Worm (Caenorhabditis elegans) whole organism, mixed stage, embryonic: Measurements from ENCODE around the gene snr-6.

Experiments
- M03D4.4 ChIP-seq: sonication (generic microtip); optimal IDR thresholded peaks from 2 replicates; lab custom pipeline; 2017; ENCODE audit warnings: mild to moderate bottlenecking, missing genetic modification characterization, missing compliant biosample characterization
- ceh-39 ChIP-seq: fragments of 150-350 bp; optimal IDR thresholded peaks from 2 replicates; lab custom pipeline; 2014; ENCODE audit warnings: missing biosample characterization, missing genetic modification characterization
- ceh-43 ChIP-seq: fragments of 200-800 bp; sonication (Bioruptor generic); optimal IDR thresholded peaks from 2 replicates; lab custom pipeline; 2018; ENCODE audit warnings: mild to moderate bottlenecking, missing genetic modification characterization, moderate library complexity, missing compliant biosample characterization
- ceh-83 ChIP-seq: fragments of 200-800 bp; sonication (Bioruptor generic); optimal IDR thresholded peaks from 2 replicates; lab custom pipeline; 2018; ENCODE audit warnings: mild to moderate bottlenecking, missing genetic modification characterization, missing compliant biosample characterization
- ces-1 ChIP-seq: fragments of 150-350 bp; optimal IDR thresholded peaks from 2 replicates; lab custom pipeline; 2014; ENCODE audit warnings: missing biosample characterization, missing genetic modification reagents, missing genetic modification characterization
- cnd-1 ChIP-seq: fragments of 200-800 bp; sonication (Bioruptor generic); optimal IDR thresholded peaks from 2 replicates; lab custom pipeline; 2018; ENCODE audit warnings: mild to moderate bottlenecking, missing genetic modification characterization, missing compliant biosample characterization
- drap-1 ChIP-seq: fragments of 200-800 bp; sonication (Bioruptor generic); optimal IDR thresholded peaks from 3 replicates; lab custom pipeline; 2018; ENCODE audit warnings: mild to moderate bottlenecking, missing genetic modification characterization, missing compliant biosample characterization
- elt-1 ChIP-seq: sonication (generic microtip); optimal IDR thresholded peaks from 2 replicates; lab custom pipeline; 2017; ENCODE audit warnings: missing genetic modification characterization, mild to moderate bottlenecking, missing compliant biosample characterization, antibody characterized with exemption, moderate library complexity, borderline replicate concordance; ENCODE audit not compliant: insufficient read depth
- flh-1 ChIP-seq: fragments of 200-800 bp; sonication (Bioruptor generic); optimal IDR thresholded peaks from 2 replicates; lab custom pipeline; 2018; ENCODE audit warnings: mild to moderate bottlenecking, missing genetic modification characterization, moderate library complexity, missing compliant biosample characterization
- hlh-1 ChIP-seq: fragments of 150-350 bp; optimal IDR thresholded peaks from 2 replicates; lab custom pipeline; 2014; ENCODE audit warnings: missing biosample characterization, missing genetic modification reagents, missing genetic modification characterization
- lin-13 ChIP-seq: fragments of 150-350 bp; optimal IDR thresholded peaks from 2 replicates; lab custom pipeline; 2014; ENCODE audit warnings: missing biosample characterization, missing genetic modification characterization
- lin-32 ChIP-seq: fragments of 200-800 bp; sonication (Bioruptor generic); optimal IDR thresholded peaks from 2 replicates; lab custom pipeline; 2018; ENCODE audit warnings: mild to moderate bottlenecking, missing genetic modification characterization, missing compliant biosample characterization
- lsy-2 ChIP-seq: fragments of 150-350 bp; optimal IDR thresholded peaks from 2 replicates; lab custom pipeline; 2014; ENCODE audit warnings: missing biosample characterization, missing genetic modification characterization
- mab-5 ChIP-seq: fragments of 150-350 bp; optimal IDR thresholded peaks from 2 replicates; lab custom pipeline; 2014; ENCODE audit warnings: missing biosample characterization, missing genetic modification characterization
- mep-1 ChIP-seq: fragments of 150-350 bp; optimal IDR thresholded peaks from 2 replicates; lab custom pipeline; 2017; ENCODE audit warnings: missing biosample characterization, missing genetic modification reagents, missing genetic modification characterization, inconsistent platforms
- mls-2 ChIP-seq: sonication (generic microtip); optimal IDR thresholded peaks from 2 replicates; lab custom pipeline; 2016; ENCODE audit warnings: mild to moderate bottlenecking, missing genetic modification characterization, moderate library complexity, missing compliant biosample characterization
- nhr-12 ChIP-seq: fragments of 150-350 bp; optimal IDR thresholded peaks from 2 replicates; lab custom pipeline; 2014; ENCODE audit warnings: missing biosample characterization, missing genetic modification characterization
- nhr-2 ChIP-seq: fragments of 150-350 bp; optimal IDR thresholded peaks from 2 replicates; lab custom pipeline; 2014; ENCODE audit warnings: missing biosample characterization, missing genetic modification characterization
- nhr-237 ChIP-seq: fragments of 150-350 bp; optimal IDR thresholded peaks from 2 replicates; lab custom pipeline; 2014; ENCODE audit warnings: missing biosample characterization, missing genetic modification characterization
- nhr-28 ChIP-seq: fragments of 150-350 bp; optimal IDR thresholded peaks from 2 replicates; lab custom pipeline; 2014; ENCODE audit warnings: missing biosample characterization, missing genetic modification characterization
- nhr-76 ChIP-seq: sonication (generic microtip); optimal IDR thresholded peaks from 2 replicates; lab custom pipeline; 2017; ENCODE audit warnings: missing biosample characterization, missing genetic modification characterization
- pha-4 ChIP-seq: fragments of 150-350 bp; optimal IDR thresholded peaks from 2 replicates; lab custom pipeline; 2018; ENCODE audit warnings: missing biosample characterization, missing genetic modification reagents, missing genetic modification characterization
- sem-2 ChIP-seq: fragments of 200-800 bp; sonication (Bioruptor generic); optimal IDR thresholded peaks from 2 replicates; lab custom pipeline; 2018; ENCODE audit warnings: mild to moderate bottlenecking, missing genetic modification characterization, missing compliant biosample characterization
- snpc-4 ChIP-seq: fragments of 150-350 bp; optimal IDR thresholded peaks from 2 replicates; lab custom pipeline; 2014; ENCODE audit warnings: missing biosample characterization, missing genetic modification characterization
- sptf-1 ChIP-seq: sonication (generic microtip); optimal IDR thresholded peaks from 2 replicates; lab custom pipeline; 2017; ENCODE audit warnings: mild to moderate bottlenecking, missing genetic modification characterization, moderate library complexity, missing compliant biosample characterization
- tbx-8 ChIP-seq: fragments of 200-800 bp; sonication (Bioruptor generic); optimal IDR thresholded peaks from 2 replicates; lab custom pipeline; 2018; ENCODE audit warnings: mild to moderate bottlenecking, missing genetic modification characterization, moderate library complexity, missing compliant biosample characterization
- unc-120 ChIP-seq: sonication (generic microtip); optimal IDR thresholded peaks from 2 replicates; lab custom pipeline; 2017; ENCODE audit warnings: missing genetic modification characterization, missing compliant biosample characterization; ENCODE audit not compliant: poor library complexity, severe bottlenecking
- unc-39 ChIP-seq: fragments of 150-350 bp; optimal IDR thresholded peaks from 2 replicates; lab custom pipeline; 2014; ENCODE audit warnings: missing biosample characterization, missing genetic modification characterization
- unc-62 ChIP-seq: fragments of 150-350 bp; optimal IDR thresholded peaks from 2 replicates; lab custom pipeline; 2014; ENCODE audit warnings: missing biosample characterization, missing genetic modification reagents, missing genetic modification characterization
- zip-8 ChIP-seq: fragments of 150-350 bp; optimal IDR thresholded peaks from 2 replicates; lab custom pipeline; 2014; ENCODE audit warnings: missing biosample characterization, missing genetic modification characterization
- ztf-11 ChIP-seq: fragments of 150-350 bp; optimal IDR thresholded peaks from 2 replicates; lab custom pipeline; 2014; ENCODE audit warnings: missing biosample characterization, missing genetic modification characterization

Gene snr-6

ce11 chrIII:12424663-12425062 is 4.8 kb downstream of the snr-6 start:
- no peak for TF ChIP-seq zip-8
- no peak for TF ChIP-seq unc-39 (tag; lab: Kevin White, UChicago)
- no peak for TF ChIP-seq lin-32 (GFP tag; lab: Kevin White, UChicago)
- TF ChIP-seq hlh-1: no peak
- no peak for TF ChIP-seq ces-1 (GFP tag; lab: Kevin White, UChicago)
- TF ChIP-seq flh-1 (GFP tag; lab: Kevin White, UChicago): no peak
- TF ChIP-seq mls-2 (tag; lab: Kevin White, UChicago): no peak
- no peak for TF ChIP-seq ceh-83 (GFP tag; lab: Kevin White, UChicago)
- no peak for TF ChIP-seq M03D4.4
- no peak for TF ChIP-seq ceh-39 (tag; lab: Kevin White, UChicago)
- no peak for TF ChIP-seq nhr-237 (tag; lab: Kevin White, UChicago)
- no peak for TF ChIP-seq mep-1 (tag; lab: Kevin White, UChicago)
- TF ChIP-seq mab-5 (tag; lab: Kevin White, UChicago): no peak

- no peak for TF ChIP-seq mls-2 (tag; lab: Kevin White, UChicago)
- no peak for TF ChIP-seq lin-13 (tag; lab: Kevin White, UChicago)
- TF ChIP-seq nhr-2 (tag; lab: Kevin White, UChicago): no peak
Measured at ce11 chrIII:12424066-12424465, 5.4 kb downstream of the snr-6 start.

ce11 chrIII:12421708-12422107 is 7.7 kb downstream of the snr-6 start, which contains the start of gene tat-1:
Gene tat-1, minus strand, starts transcription at chrIII:12421718.
- TF ChIP-seq mab-5 (tag; lab: Kevin White, UChicago) (no peak), flh-1 (GFP tag; lab: Kevin White, UChicago) (no peak), lsy-2 (no peak), unc-62 (no peak), ztf-11 (tag; lab: Kevin White, UChicago) (no peak), mls-2 (tag; lab: Kevin White, UChicago) (no peak), unc-120 (tag; lab: Kevin White, UChicago) (no peak), nhr-28 (tag; lab: Kevin White, UChicago) (no peak), lin-13 (tag; lab: Kevin White, UChicago) (no peak), hlh-1 (no peak)

ce11 chrIII:12420256-12420655 is 9.2 kb downstream of the snr-6 start:
- TF ChIP-seq nhr-76 (tag; lab: Kevin White, UChicago): no peak
- TF ChIP-seq sem-2 (GFP tag; lab: Kevin White, UChicago): no peak
- TF ChIP-seq lin-32 (GFP tag; lab: Kevin White, UChicago): no peak
- no peak for TF ChIP-seq mep-1 (tag; lab: Kevin White, UChicago)
- no peak for TF ChIP-seq lsy-2
- no peak for TF ChIP-seq nhr-2 (tag; lab: Kevin White, UChicago)
- no peak for TF ChIP-seq nhr-28 (tag; lab: Kevin White, UChicago)
- TF ChIP-seq pha-4: no peak
- TF ChIP-seq, all 35 proteins: peak for 0

ce11 chrIII:12414533-12414932 is 14.9 kb downstream of the snr-6 start:
- TF ChIP-seq drap-1 (GFP tag; lab: Kevin White, UChicago) (no peak), flh-1 (GFP tag; lab: Kevin White, UChicago) (no peak), ces-1 (GFP tag; lab: Kevin White, UChicago) (no peak), snpc-4 (tag; lab: Kevin White, UChicago) (no peak), zip-8 (no peak), ceh-43 (GFP tag; lab: Kevin White, UChicago) (no peak), mab-5 (tag; lab: Kevin White, UChicago) (no peak), ztf-11 (tag; lab: Kevin White, UChicago) (no peak), lsy-2 (no peak), cnd-1 (tag; lab: Kevin White, UChicago) (no peak), nhr-12 (tag; lab: Kevin White, UChicago) (no peak), nhr-28 (tag; lab: Kevin White, UChicago) (no peak), sptf-1 (tag; lab: Kevin White, UChicago) (no peak), pha-4 (no peak), lin-32 (GFP tag; lab: Kevin White, UChicago) (no peak), nhr-76 (tag; lab: Kevin White, UChicago) (no peak), unc-39 (tag; lab: Kevin White, UChicago) (no peak), unc-120 (tag; lab: Kevin White, UChicago) (no peak), M03D4.4 (no peak)

ce11 chrIII:12411668-12412067 is 17.8 kb downstream of the snr-6 start:
- no peak for TF ChIP-seq elt-1 (tag; lab: Kevin White, UChicago)
- no peak for TF ChIP-seq ceh-83 (GFP tag; lab: Kevin White, UChicago)
- TF ChIP-seq tbx-8 (GFP tag; lab: Kevin White, UChicago): no peak
- TF ChIP-seq cnd-1 (tag; lab: Kevin White, UChicago): no peak
- TF ChIP-seq lsy-2: no peak
- peak; percentile 48 for TF ChIP-seq ces-1 (GFP tag; lab: Kevin White, UChicago)
- TF ChIP-seq, all 35 proteins: peak for 1
